Worm (Caenorhabditis elegans): ENCODE data around the gene sra-12.

sra-12 gene

ce11 chrII:10950107-10950679 is 45.9 kb upstream of the sra-12 start, which contains the start of gene gst-5 (continued):
- TF ChIP-seq madf-2 (tag; optimal IDR thresholded peaks at IDR 0.05) (no peak), zip-5 (tag; optimal IDR thresholded peaks at IDR 0.05) (no peak), ceh-9 (tag; optimal IDR thresholded peaks at IDR 0.05) (no peak), nhr-232 (tag; optimal IDR thresholded peaks at IDR 0.05) (no peak), lin-11 (tag; optimal IDR thresholded peaks at IDR 0.05) (no peak), unc-86 (tag; optimal IDR thresholded peaks at IDR 0.05) (no peak), ceh-31 (tag; optimal IDR thresholded peaks at IDR 0.05) (peak; percentile 4), ceh-19 (GFP tag; optimal IDR thresholded peaks at IDR 0.05) (no peak), F13H6.1 (tag; optimal IDR thresholded peaks at IDR 0.05) (no peak)

ce11 chrII:10949383-10949782 is 45.1 kb upstream of the sra-12 start:
- TF ChIP-seq che-1 (tag; optimal IDR thresholded peaks at IDR 0.05) (no peak), lim-6 (tag; optimal IDR thresholded peaks at IDR 0.05) (no peak), odd-2 (tag; optimal IDR thresholded peaks at IDR 0.05) (no peak), F13H6.1 (tag; optimal IDR thresholded peaks at IDR 0.05) (no peak), tbx-7 (tag; optimal IDR thresholded peaks at IDR 0.05) (no peak), sox-2 (GFP tag; IDR thresholded peaks at IDR 0.05) (no peak), C38D4.7 (GFP tag; optimal IDR thresholded peaks at IDR 0.05) (no peak)

ce11 chrII:10948236-10949025 is 44.2 kb upstream of the sra-12 start:
- TF ChIP-seq tbx-7 (tag; optimal IDR thresholded peaks at IDR 0.05) (no peak), pax-1 (tag; optimal IDR thresholded peaks at IDR 0.05) (peak; percentile 19)

ce11 chrII:10947317-10947716 is 43.0 kb upstream of the sra-12 start, which contains the start of the genes tceb-3 and gskl-1:
tceb-3 (minus strand) TSS chrII:10947417.
gskl-1 (plus strand) TSS chrII:10947559.
- TF ChIP-seq ztf-16 (tag; optimal IDR thresholded peaks at IDR 0.05) (no peak), lin-11 (tag; optimal IDR thresholded peaks at IDR 0.05) (no peak), sox-4 (tag; optimal IDR thresholded peaks at IDR 0.05) (no peak), dve-1 (tag; optimal IDR thresholded peaks at IDR 0.05) (no peak), hlh-8 (tag; optimal IDR thresholded peaks at IDR 0.05) (no peak)

ce11 chrII:10946848-10947247 is 42.6 kb upstream of the sra-12 start:
- TF ChIP-seq nhr-11 (tag; optimal IDR thresholded peaks at IDR 0.05) (no peak), ceh-9 (tag; optimal IDR thresholded peaks at IDR 0.05) (no peak), tbx-7 (tag; optimal IDR thresholded peaks at IDR 0.05) (no peak), tbx-2 (tag; optimal IDR thresholded peaks at IDR 0.05) (peak; percentile 2), ceh-34 (tag; optimal IDR thresholded peaks at IDR 0.05) (no peak), pax-1 (tag; optimal IDR thresholded peaks at IDR 0.05) (no peak), ttx-3 (tag; optimal IDR thresholded peaks at IDR 0.05) (no peak), unc-42 (tag; optimal IDR thresholded peaks at IDR 0.05) (peak; percentile 2), unc-86 (tag; optimal IDR thresholded peaks at IDR 0.05) (no peak), ceh-24 (tag; optimal IDR thresholded peaks at IDR 0.05) (no peak), pha-2 (tag; optimal IDR thresholded peaks at IDR 0.05) (no peak), dve-1 (tag; optimal IDR thresholded peaks at IDR 0.05) (no peak), unc-3 (GFP tag; conservative IDR thresholded peaks at IDR 0.05) (no peak), unc-3 (tag; optimal IDR thresholded peaks at IDR 0.05) (no peak), sox-4 (tag; optimal IDR thresholded peaks at IDR 0.05) (no peak), ceh-19 (GFP tag; optimal IDR thresholded peaks at IDR 0.05) (no peak), unc-55 (GFP tag; optimal IDR thresholded peaks at IDR 0.05) (peak; percentile 78), nfya-1 (tag; optimal IDR thresholded peaks at IDR 0.05) (no peak), Y22D7AL.16 (tag; optimal IDR thresholded peaks at IDR 0.05) (no peak), ceh-48 (tag; optimal IDR thresholded peaks at IDR 0.05) (peak; percentile 35)

Data from whole organism, late embryonic.